Fruit fly (Drosophila melanogaster) whole organism: ENCODE data around the gene hh.

Source experiments
- CG8478 ChIP-seq: fragments of >200 bp; optimal IDR thresholded peaks from 2 replicates; lab custom pipeline; 2018; ENCODE audit warnings: inconsistent platforms
- EcR ChIP-seq, 2 experiments: fragments of >200 bp; optimal IDR thresholded peaks; 2 replicates each; lab custom pipeline; 2017; ENCODE audit warnings: missing biosample characterization in 2 of 2, missing genetic modification characterization in 2 of 2, missing genetic modification reagents in 2 of 2
- pan ChIP-seq: fragments of >200 bp; optimal IDR thresholded peaks from 2 replicates; lab custom pipeline; 2017
- usp ChIP-seq: fragments of >200 bp; optimal IDR thresholded peaks from 2 replicates; lab custom pipeline; 2017; ENCODE audit warnings: missing biosample characterization, missing genetic modification characterization, mixed read lengths

- no peak for TF ChIP-seq usp
- no peak for TF ChIP-seq pan (lab: Kevin White, UChicago)
- no peak for TF ChIP-seq EcR (GFP tag; optimal IDR thresholded peaks at IDR 0.05; lab: Kevin White, UChicago)
- no peak for TF ChIP-seq CG8478 (lab: Kevin White, UChicago)
Measured at dm6 chr3R:23130884-23131283, 10.8 kb downstream of the hh start.
